Worm (Caenorhabditis elegans) whole organism, young adult: ENCODE results near the gene C01G5.9.

ENCODE experiments used
- B0019.2 ChIP-seq: fragments of 200-800 bp; sonication (Bioruptor generic); conservative IDR thresholded peaks from 2 replicates; pipeline ENCODE4 v1.3.6; 2022; ENCODE audit warnings: missing genetic modification reagents, missing genetic modification characterization, missing compliant biosample characterization
- B0336.3 ChIP-seq: fragments of 200-800 bp; sonication (Bioruptor generic); IDR thresholded peaks from 2 replicates; pipeline ENCODE4 v1.3.6; 2022; ENCODE audit warnings: missing genetic modification characterization, missing compliant biosample characterization
- C17E4.6 ChIP-seq: fragments of 200-800 bp; sonication (Bioruptor generic); IDR thresholded peaks from 2 replicates; pipeline ENCODE4 v1.3.6; 2022; ENCODE audit warnings: missing genetic modification reagents, missing genetic modification characterization, missing compliant biosample characterization
- D2030.7 ChIP-seq: fragments of 200-800 bp; sonication (Bioruptor generic); IDR thresholded peaks from 2 replicates; pipeline ENCODE4 v1.3.6; 2022; ENCODE audit warnings: missing genetic modification reagents, missing genetic modification characterization, missing compliant biosample characterization
- F33H1.4 ChIP-seq: fragments of 200-800 bp; sonication (Bioruptor generic); IDR thresholded peaks from 2 replicates; pipeline ENCODE4 v1.3.6; 2022; ENCODE audit warnings: missing genetic modification reagents, missing genetic modification characterization, missing compliant biosample characterization
- F49E8.2 ChIP-seq: sonication (generic microtip); optimal IDR thresholded peaks from 3 replicates; lab custom pipeline; 2017; ENCODE audit warnings: missing genetic modification characterization, mild to moderate bottlenecking, missing compliant biosample characterization, antibody characterized with exemption, moderate library complexity; ENCODE audit not compliant: insufficient read depth
- F52B5.7 ChIP-seq: sonication (generic microtip); optimal IDR thresholded peaks from 2 replicates; lab custom pipeline; 2016; ENCODE audit warnings: mild to moderate bottlenecking, missing genetic modification characterization, missing compliant biosample characterization
- T26A5.8 ChIP-seq: sonication (generic microtip); optimal IDR thresholded peaks from 2 replicates; lab custom pipeline; 2016; ENCODE audit warnings: missing genetic modification characterization, missing compliant biosample characterization
- Y56A3A.18 ChIP-seq: fragments of 200-800 bp; sonication (Bioruptor generic); IDR thresholded peaks from 2 replicates; pipeline ENCODE4 v1.3.6; 2022; ENCODE audit warnings: missing genetic modification reagents, missing genetic modification characterization, missing compliant biosample characterization
- Y79H2A.3 ChIP-seq: fragments of 200-800 bp; sonication (Bioruptor generic); conservative IDR thresholded peaks from 2 replicates; pipeline ENCODE4 v1.3.6; 2022; ENCODE audit warnings: missing genetic modification reagents, missing genetic modification characterization, missing compliant biosample characterization
- ZK185.1 ChIP-seq: sonication (generic microtip); optimal IDR thresholded peaks from 2 replicates; lab custom pipeline; 2016; ENCODE audit warnings: mild to moderate bottlenecking, missing genetic modification characterization, missing compliant biosample characterization; ENCODE audit not compliant: poor library complexity, severe bottlenecking
- attf-5 ChIP-seq: fragments of 200-800 bp; sonication (Bioruptor generic); optimal IDR thresholded peaks from 2 replicates; lab custom pipeline; 2018; ENCODE audit warnings: mild to moderate bottlenecking, missing genetic modification characterization, missing compliant biosample characterization
- ccch-3 ChIP-seq: fragments of 200-800 bp; sonication (Bioruptor generic); optimal IDR thresholded peaks from 2 replicates; lab custom pipeline; 2018; ENCODE audit warnings: mild to moderate bottlenecking, missing genetic modification characterization, missing compliant biosample characterization
- cebp-1 ChIP-seq, 2 experiments: fragments of 200-800 bp in 1 of 2; sonication (Bioruptor generic) in 1 of 2; sonication (generic microtip) in 1 of 2; IDR thresholded peaks in 1 of 2; optimal IDR thresholded peaks in 1 of 2; 2 replicates each; pipeline versions ENCODE4 v1.3.6 to Lab custom; 2017 to 2022; ENCODE audit warnings: missing compliant biosample characterization in 2 of 2, missing genetic modification characterization in 2 of 2, mild to moderate bottlenecking in 1 of 2, missing genetic modification reagents in 1 of 2, moderate library complexity in 1 of 2
- ceh-40 ChIP-seq: fragments of 200-800 bp; sonication (Bioruptor generic); IDR thresholded peaks from 2 replicates; pipeline ENCODE4 v1.3.6; 2022; ENCODE audit warnings: missing genetic modification characterization, missing compliant biosample characterization
- ceh-58 ChIP-seq: fragments of 200-800 bp; sonication (Bioruptor generic); IDR thresholded peaks from 2 replicates; pipeline ENCODE4 v1.3.6; 2022; ENCODE audit warnings: missing genetic modification characterization, missing compliant biosample characterization
- chd-7 ChIP-seq: sonication (generic microtip); optimal IDR thresholded peaks from 2 replicates; lab custom pipeline; 2016; ENCODE audit warnings: mild to moderate bottlenecking, missing genetic modification characterization, moderate library complexity, missing compliant biosample characterization
- die-1 ChIP-seq: sonication (generic microtip); optimal IDR thresholded peaks from 2 replicates; lab custom pipeline; 2016; ENCODE audit warnings: missing genotype, mild to moderate bottlenecking, missing genetic modification characterization, missing compliant biosample characterization
- dox-1 ChIP-seq: fragments of 200-800 bp; sonication (Bioruptor generic); IDR thresholded peaks from 2 replicates; pipeline ENCODE4 v1.3.6; 2022; ENCODE audit warnings: missing genetic modification reagents, missing genetic modification characterization, missing compliant biosample characterization
- dpl-1 ChIP-seq: fragments of 150-350 bp; optimal IDR thresholded peaks from 2 replicates; lab custom pipeline; 2014; ENCODE audit warnings: missing biosample characterization, missing genetic modification reagents, missing genetic modification characterization
- efl-1 ChIP-seq: fragments of 150-350 bp; optimal IDR thresholded peaks from 2 replicates; lab custom pipeline; 2014; ENCODE audit warnings: missing biosample characterization, missing genetic modification reagents, missing genetic modification characterization
- egl-18 ChIP-seq: fragments of 200-800 bp; sonication (Bioruptor generic); IDR thresholded peaks from 2 replicates; pipeline ENCODE4 v1.3.6; 2022; ENCODE audit warnings: missing genetic modification reagents, missing genetic modification characterization, missing compliant biosample characterization
- gei-17 ChIP-seq: fragments of 200-800 bp; sonication (Bioruptor generic); optimal IDR thresholded peaks from 2 replicates; lab custom pipeline; 2018; ENCODE audit warnings: mild to moderate bottlenecking, missing genetic modification characterization, missing compliant biosample characterization
- hlh-12 ChIP-seq: sonication (generic microtip); optimal IDR thresholded peaks from 2 replicates; lab custom pipeline; 2016; ENCODE audit warnings: missing genetic modification characterization, missing compliant biosample characterization
- hmg-20 ChIP-seq: fragments of 200-800 bp; sonication (Bioruptor generic); IDR thresholded peaks from 2 replicates; pipeline ENCODE4 v1.3.6; 2022; ENCODE audit warnings: missing genetic modification reagents, missing genetic modification characterization, missing compliant biosample characterization
- hsf-1 ChIP-seq: fragments of 200-800 bp; sonication (Bioruptor generic); IDR thresholded peaks from 2 replicates; pipeline ENCODE4 v1.3.6; 2022; ENCODE audit warnings: missing genetic modification reagents, missing genetic modification characterization, missing compliant biosample characterization
- let-607 ChIP-seq, 2 experiments: fragments of 200-800 bp in 1 of 2; sonication (Bioruptor generic) in 1 of 2; sonication (generic microtip) in 1 of 2; optimal IDR thresholded peaks; 2 replicates each; lab custom pipeline; 2016 to 2018; ENCODE audit warnings: mild to moderate bottlenecking in 2 of 2, missing compliant biosample characterization in 2 of 2, missing genetic modification characterization in 2 of 2, moderate library complexity in 2 of 2, missing genotype in 1 of 2
- lin-26 ChIP-seq: fragments of 200-800 bp; sonication (Bioruptor generic); IDR thresholded peaks from 2 replicates; pipeline ENCODE4 v1.3.6; 2022; ENCODE audit warnings: missing genetic modification reagents, missing genetic modification characterization, missing compliant biosample characterization
- lin-35 ChIP-seq, 3 experiments: fragments of 150-350 bp in 2 of 3; sonication (generic microtip) in 1 of 3; optimal IDR thresholded peaks; 2 replicates each; lab custom pipeline; 2014 to 2018; ENCODE audit warnings: missing biosample characterization in 3 of 3, missing genetic modification characterization in 3 of 3, missing genetic modification reagents in 3 of 3
- lir-1 ChIP-seq: fragments of 200-800 bp; sonication (Bioruptor generic); conservative IDR thresholded peaks from 2 replicates; pipeline ENCODE4 v1.3.6; 2022; ENCODE audit warnings: missing genetic modification reagents, missing genetic modification characterization, missing compliant biosample characterization
- madf-10 ChIP-seq: sonication (generic microtip); optimal IDR thresholded peaks from 2 replicates; lab custom pipeline; 2016; ENCODE audit warnings: mild to moderate bottlenecking, missing genetic modification characterization, missing compliant biosample characterization
- mxl-1 ChIP-seq: sonication (generic microtip); optimal IDR thresholded peaks from 2 replicates; lab custom pipeline; 2016; ENCODE audit warnings: missing genetic modification characterization, missing compliant biosample characterization
- nfya-2 ChIP-seq: fragments of 200-800 bp; sonication (Bioruptor generic); IDR thresholded peaks from 2 replicates; pipeline ENCODE4 v1.3.6; 2022; ENCODE audit warnings: missing genetic modification reagents, missing genetic modification characterization, missing compliant biosample characterization
- nhr-120 ChIP-seq: fragments of 200-800 bp; sonication (Bioruptor generic); IDR thresholded peaks from 2 replicates; pipeline ENCODE4 v1.3.6; 2022; ENCODE audit warnings: missing genetic modification characterization, missing compliant biosample characterization
- nhr-80 ChIP-seq: sonication (generic microtip); optimal IDR thresholded peaks from 2 replicates; lab custom pipeline; 2016; ENCODE audit warnings: missing genetic modification characterization, missing compliant biosample characterization
- pbrm-1 ChIP-seq: fragments of 200-800 bp; sonication (Bioruptor generic); IDR thresholded peaks from 2 replicates; pipeline ENCODE4 v1.3.6; 2022; ENCODE audit warnings: missing genetic modification reagents, missing genetic modification characterization, missing compliant biosample characterization
- rcor-1 ChIP-seq: fragments of 200-800 bp; sonication (Bioruptor generic); IDR thresholded peaks from 2 replicates; pipeline ENCODE4 v1.3.6; 2022; ENCODE audit warnings: missing genetic modification reagents, missing genetic modification characterization, missing compliant biosample characterization
- snpc-3.4 ChIP-seq: sonication (generic microtip); optimal IDR thresholded peaks from 2 replicates; lab custom pipeline; 2017; ENCODE audit warnings: missing genetic modification characterization, mild to moderate bottlenecking, missing compliant biosample characterization, antibody characterized with exemption, moderate library complexity, missing genotype, missing genetic modification reagents
- snpc-4 ChIP-seq, 5 experiments: fragments of 150-350 bp in 1 of 5; sonication (generic microtip) in 4 of 5; optimal IDR thresholded peaks; 2 replicates each; lab custom pipeline; 2014 to 2018; ENCODE audit warnings: missing genetic modification characterization in 5 of 5, missing biosample characterization in 3 of 5, antibody characterized with exemption in 2 of 5, mild to moderate bottlenecking in 2 of 5, missing compliant biosample characterization in 2 of 5, missing genotype in 2 of 5, moderate library complexity in 2 of 5, missing genetic modification reagents in 1 of 5
- sptf-2 ChIP-seq: fragments of 200-800 bp; sonication (Bioruptor generic); optimal IDR thresholded peaks from 2 replicates; lab custom pipeline; 2018; ENCODE audit warnings: mild to moderate bottlenecking, missing genetic modification characterization, missing compliant biosample characterization
- tbx-9 ChIP-seq: sonication (generic microtip); optimal IDR thresholded peaks from 2 replicates; lab custom pipeline; 2016; ENCODE audit warnings: borderline replicate concordance, missing genetic modification characterization, inconsistent platforms, missing compliant biosample characterization
- tlf-1 ChIP-seq: fragments of 200-800 bp; sonication (Bioruptor generic); optimal IDR thresholded peaks from 2 replicates; lab custom pipeline; 2018; ENCODE audit warnings: mild to moderate bottlenecking, missing genetic modification characterization, missing compliant biosample characterization
- ztf-18 ChIP-seq: sonication (generic microtip); optimal IDR thresholded peaks from 2 replicates; lab custom pipeline; 2016; ENCODE audit warnings: missing genotype, mild to moderate bottlenecking, missing genetic modification characterization, missing compliant biosample characterization
- ztf-25 ChIP-seq: fragments of 200-800 bp; sonication (Bioruptor generic); IDR thresholded peaks from 2 replicates; pipeline ENCODE4 v1.3.6; 2022; ENCODE audit warnings: missing genetic modification reagents, missing genetic modification characterization, missing compliant biosample characterization
- ztf-6 ChIP-seq: fragments of 200-800 bp; sonication (Bioruptor generic); IDR thresholded peaks from 2 replicates; pipeline ENCODE4 v1.3.6; 2022; ENCODE audit warnings: missing genetic modification reagents, missing genetic modification characterization, missing compliant biosample characterization

C01G5.9 gene

ce11 chrIV:6556624-6557368 is 37.1 kb downstream of the C01G5.9 start, which contains the start of gene try-3 (continued):
- TF ChIP-seq tbx-9 (tag; lab: Kevin White, UChicago) (no peak), hsf-1 (GFP tag; lab: Robert Waterston, UW) (peak; percentile 49; the same call in 1 of the 2 replicates), lin-26 (GFP tag; lab: Robert Waterston, UW) (peak; percentile 85), F52B5.7 (tag; lab: Kevin White, UChicago) (peak; percentile 75), hlh-12 (tag; lab: Kevin White, UChicago) (no peak), D2030.7 (GFP tag; lab: Robert Waterston, UW) (peak; percentile 67), F33H1.4 (GFP tag; lab: Robert Waterston, UW) (peak; percentile 58), ccch-3 (no peak), T26A5.8 (tag; lab: Kevin White, UChicago) (no peak), tlf-1 (peak; percentile 26), B0019.2 (GFP tag; lab: Robert Waterston, UW) (peak; percentile 50; the same call in 1 of the 2 replicates), chd-7 (tag; lab: Kevin White, UChicago) (peak; percentile 45), snpc-4 (GFP tag; optimal IDR thresholded peaks at IDR 0.05; lab: Kevin White, UChicago) (peak; percentile 79), snpc-4 (tag; optimal IDR thresholded peaks at IDR 0.05; lab: Kevin White, UChicago) (peak; percentile 18 to 93 (median 89)), ztf-18 (tag; lab: Kevin White, UChicago) (peak; percentile 66), nhr-80 (tag; lab: Kevin White, UChicago) (peak; percentile 41), Y56A3A.18 (GFP tag; lab: Robert Waterston, UW) (0 out of 2 replicates have a peak, but pooled peaks have one; percentile 27), ceh-58 (GFP tag; lab: Robert Waterston, UW) (0 out of 2 replicates have a peak, but pooled peaks have one; percentile 68), dox-1 (GFP tag; lab: Robert Waterston, UW) (peak; percentile 90), rcor-1 (GFP tag; lab: Robert Waterston, UW) (peak; percentile 68), B0336.3 (GFP tag; lab: Robert Waterston, UW) (peak; percentile 81), mxl-1 (tag; lab: Kevin White, UChicago) (peak; percentile 54), efl-1 (no peak), Y79H2A.3 (peak; percentile 61; the same call in 1 of the 2 replicates), let-607 (tag; optimal IDR thresholded peaks at IDR 0.05; lab: Kevin White, UChicago) (peak in 1 of 2 experiments; percentile 42), ceh-40 (0 out of 2 replicates have a peak, but pooled peaks have one; percentile 44), egl-18 (GFP tag; lab: Robert Waterston, UW) (no peak), ztf-25 (GFP tag; lab: Robert Waterston, UW) (peak; percentile 63; the same call in 1 of the 2 replicates), dpl-1 (peak; percentile 15), pbrm-1 (peak; percentile 90), cebp-1 (GFP tag; IDR thresholded peaks at IDR 0.05; lab: Robert Waterston, UW) (peak; percentile 57), cebp-1 (tag; optimal IDR thresholded peaks at IDR 0.05; lab: Kevin White, UChicago) (peak; percentile 73), ztf-6 (0 out of 2 replicates have a peak, but pooled peaks have one; percentile 66), lin-35 (GFP tag; optimal IDR thresholded peaks at IDR 0.05; lab: Kevin White, UChicago) (peak in 1 of 3 experiments; percentile 78), C17E4.6 (GFP tag; lab: Robert Waterston, UW) (0 out of 2 replicates have a peak, but pooled peaks have one; percentile 18), nhr-120 (GFP tag; lab: Robert Waterston, UW) (no peak), lir-1 (GFP tag; lab: Robert Waterston, UW) (peak; percentile 47; the same call in 1 of the 2 replicates), gei-17 (GFP tag; lab: Kevin White, UChicago) (no peak), snpc-3.4 (tag; lab: Kevin White, UChicago) (no peak), hmg-20 (GFP tag; lab: Robert Waterston, UW) (peak; percentile 71), F49E8.2 (tag; lab: Kevin White, UChicago) (peak; percentile 76), die-1 (tag; lab: Kevin White, UChicago) (peak; percentile 81), ZK185.1 (peak; percentile 74), attf-5 (GFP tag; lab: Kevin White, UChicago) (peak; percentile 54), sptf-2 (GFP tag; lab: Kevin White, UChicago) (peak; percentile 61), madf-10 (tag; lab: Kevin White, UChicago) (peak; percentile 51), nfya-2 (no peak)
